Fruit fly (Drosophila melanogaster) whole organism, pupa: ENCODE results near the gene morgue.
A peak's percentile ranks its signal among the peaks of the same experiment; 100 is the strongest.

Source experiments
- CG10348 ChIP-seq: fragments of 200-800 bp; sonication (Bioruptor generic); IDR thresholded peaks from 2 replicates; pipeline ENCODE4 v1.3.6; 2022; ENCODE audit warnings: missing biosample characterization, missing genetic modification characterization
- CG12605 ChIP-seq: fragments of 200-800 bp; sonication (Bioruptor generic); IDR thresholded peaks from 2 replicates; pipeline ENCODE4 v1.3.6; 2022; ENCODE audit warnings: missing biosample characterization, missing genetic modification characterization
- CG13204 ChIP-seq: fragments of 200-800 bp; sonication (Bioruptor generic); optimal IDR thresholded peaks from 2 replicates; lab custom pipeline; 2018; ENCODE audit warnings: missing biosample characterization, mild to moderate bottlenecking, missing genetic modification characterization, moderate library complexity
- CG14655 ChIP-seq: fragments of 200-800 bp; sonication (Bioruptor generic); optimal IDR thresholded peaks from 3 replicates; lab custom pipeline; 2017; ENCODE audit warnings: mild to moderate bottlenecking, missing biosample characterization, missing genetic modification reagents, missing genetic modification characterization
- CG15710 ChIP-seq: fragments of 200-800 bp; sonication (Bioruptor generic); optimal IDR thresholded peaks from 2 replicates; lab custom pipeline; 2018; ENCODE audit warnings: missing biosample characterization, mild to moderate bottlenecking, missing genetic modification characterization, moderate library complexity
- CG17806 ChIP-seq: fragments of 200-800 bp; sonication (Bioruptor generic); optimal IDR thresholded peaks from 2 replicates; lab custom pipeline; 2018; ENCODE audit warnings: missing biosample characterization, mild to moderate bottlenecking, missing genetic modification characterization, moderate library complexity
- CG32121 ChIP-seq: fragments of 200-800 bp; sonication (Bioruptor generic); IDR thresholded peaks from 2 replicates; pipeline ENCODE4 v1.3.6; 2022; ENCODE audit warnings: missing biosample characterization, missing genetic modification characterization
- CG34367 ChIP-seq: fragments of 200-800 bp; sonication (Bioruptor generic); optimal IDR thresholded peaks from 2 replicates; lab custom pipeline; 2018; ENCODE audit warnings: missing biosample characterization, mild to moderate bottlenecking, missing genetic modification characterization
- CG4496 ChIP-seq: fragments of 200-800 bp; sonication (Bioruptor generic); IDR thresholded peaks from 3 replicates; pipeline ENCODE4 v1.3.6; 2022; ENCODE audit warnings: missing biosample characterization, missing genetic modification characterization
- CG8159 ChIP-seq: fragments of 200-800 bp; sonication (Bioruptor generic); optimal IDR thresholded peaks from 3 replicates; lab custom pipeline; 2018; ENCODE audit warnings: missing biosample characterization, mild to moderate bottlenecking, missing genetic modification characterization, moderate library complexity
- CG8301 ChIP-seq: fragments of 200-800 bp; sonication (Bioruptor generic); optimal IDR thresholded peaks from 2 replicates; lab custom pipeline; 2018; ENCODE audit warnings: missing biosample characterization, mild to moderate bottlenecking, missing genetic modification characterization
- CG9948 ChIP-seq: fragments of 200-800 bp; sonication (Bioruptor generic); optimal IDR thresholded peaks from 2 replicates; lab custom pipeline; 2018; ENCODE audit warnings: missing biosample characterization, mild to moderate bottlenecking, missing genetic modification characterization, moderate library complexity
- D1 ChIP-seq: fragments of 200-800 bp; sonication (Bioruptor generic); optimal IDR thresholded peaks from 2 replicates; lab custom pipeline; 2018; ENCODE audit warnings: missing biosample characterization, mild to moderate bottlenecking, missing genetic modification characterization, moderate library complexity
- EcR ChIP-seq: fragments of 200-800 bp; sonication (Bioruptor generic); optimal IDR thresholded peaks from 3 replicates; lab custom pipeline; 2019; ENCODE audit warnings: missing biosample characterization, missing genetic modification characterization, mild to moderate bottlenecking, moderate library complexity, missing genetic modification reagents
- Ets98B ChIP-seq: fragments of 200-800 bp; sonication (Bioruptor generic); IDR thresholded peaks from 2 replicates; pipeline ENCODE4 v1.3.6; 2022; ENCODE audit warnings: missing biosample characterization, missing genetic modification characterization
- Pif1A ChIP-seq: fragments of 200-800 bp; sonication (Bioruptor generic); optimal IDR thresholded peaks from 3 replicates; lab custom pipeline; 2016; ENCODE audit warnings: missing biosample characterization, missing genetic modification characterization
- Pif1B ChIP-seq: fragments of 200-800 bp; sonication (Bioruptor generic); optimal IDR thresholded peaks from 3 replicates; lab custom pipeline; 2016; ENCODE audit warnings: missing biosample characterization, missing genetic modification characterization
- Snoo ChIP-seq: fragments of 200-800 bp; sonication (Bioruptor generic); optimal IDR thresholded peaks from 3 replicates; lab custom pipeline; 2017; ENCODE audit warnings: missing biosample characterization, mild to moderate bottlenecking, missing genetic modification characterization, inconsistent platforms
- fd96Ca ChIP-seq: fragments of 200-800 bp; sonication (Bioruptor generic); IDR thresholded peaks from 3 replicates; pipeline ENCODE4 v1.3.6; 2022; ENCODE audit warnings: missing biosample characterization, missing genetic modification characterization
- gl ChIP-seq: fragments of 200-800 bp; sonication (Bioruptor generic); optimal IDR thresholded peaks from 2 replicates; lab custom pipeline; 2018; ENCODE audit warnings: missing biosample characterization, mild to moderate bottlenecking, missing genetic modification characterization
- rn ChIP-seq: fragments of 200-800 bp; sonication (Bioruptor generic); IDR thresholded peaks from 2 replicates; pipeline ENCODE4 v1.3.6; 2022; ENCODE audit warnings: missing biosample characterization, missing genetic modification characterization

morgue gene

dm6 chr2L:4418819-4419218, 25.7 kb downstream of the morgue start:
- TF ChIP-seq CG9948 (tag; lab: Kevin White, UChicago) (no peak), CG4496 (GFP tag; lab: Robert Waterston, UW) (0 out of 3 replicates have a peak, but pooled peaks have one; percentile 9), CG8301 (tag; lab: Kevin White, UChicago) (no peak), fd96Ca (GFP tag; lab: Robert Waterston, UW) (no peak)
- TF ChIP-seq, all 21 proteins: peak for 1

dm6 chr2L:4417982-4418381, 26.5 kb downstream of the morgue start:
- TF ChIP-seq CG17806 (tag; lab: Kevin White, UChicago) (no peak), CG12605 (GFP tag; lab: Robert Waterston, UW) (peak; percentile 49), fd96Ca (GFP tag; lab: Robert Waterston, UW) (peak; percentile 25; the same call in 1 of the 3 replicates), CG4496 (GFP tag; lab: Robert Waterston, UW) (peak; percentile 39; the same call in 1 of the 3 replicates), D1 (no peak)

- peak; percentile 35 for TF ChIP-seq CG8301 (tag; lab: Kevin White, UChicago)
- TF ChIP-seq fd96Ca (GFP tag; lab: Robert Waterston, UW), result 0 out of 3 replicates have a peak, but pooled peaks have one; percentile 32
- TF ChIP-seq CG15710 (tag; lab: Kevin White, UChicago), result peak; percentile 58
- TF ChIP-seq CG10348 (GFP tag; lab: Robert Waterston, UW), result no peak
- no peak for TF ChIP-seq CG13204 (GFP tag; lab: Kevin White, UChicago)
- no peak for TF ChIP-seq CG12605 (GFP tag; lab: Robert Waterston, UW)
- TF ChIP-seq CG4496 (GFP tag; lab: Robert Waterston, UW), result peak; percentile 64; the same call in 1 of the 3 replicates
- TF ChIP-seq rn (GFP tag; lab: Robert Waterston, UW), result no peak
- peak; percentile 0 for TF ChIP-seq Pif1A
- peak; percentile 56; the same call in 1 of the 2 replicates for TF ChIP-seq CG32121 (GFP tag; lab: Robert Waterston, UW)
- no peak for TF ChIP-seq Snoo (tag; lab: Kevin White, UChicago)
- TF ChIP-seq CG14655 (GFP tag; lab: Kevin White, UChicago), result peak; percentile 48
- no peak for TF ChIP-seq EcR (GFP tag; lab: Kevin White, UChicago)
- TF ChIP-seq CG34367, result peak; percentile 51
- TF ChIP-seq Ets98B (GFP tag; lab: Robert Waterston, UW), result peak; percentile 27; the same call in 1 of the 2 replicates
- no peak for TF ChIP-seq D1
- peak; percentile 52 for TF ChIP-seq CG9948 (tag; lab: Kevin White, UChicago)
- TF ChIP-seq gl (tag; lab: Kevin White, UChicago), result no peak
- TF ChIP-seq CG8159 (tag; lab: Kevin White, UChicago), result peak; percentile 74
- TF ChIP-seq Pif1B (GFP tag; lab: Kevin White, UChicago), result peak; percentile 5
- TF ChIP-seq CG17806 (tag; lab: Kevin White, UChicago), result peak; percentile 59
Measured at dm6 chr2L:4416903-4417302, 27.6 kb downstream of the morgue start.

dm6 chr2L:4416089-4416488, 28.4 kb downstream of the morgue start:
- TF ChIP-seq gl (tag; lab: Kevin White, UChicago) (no peak), CG8159 (tag; lab: Kevin White, UChicago) (peak; percentile 65), CG4496 (GFP tag; lab: Robert Waterston, UW) (peak; percentile 43; the same call in 1 of the 3 replicates), D1 (no peak), fd96Ca (GFP tag; lab: Robert Waterston, UW) (0 out of 3 replicates have a peak, but pooled peaks have one; percentile 35), CG15710 (tag; lab: Kevin White, UChicago) (peak; percentile 58), CG34367 (peak; percentile 23), Snoo (tag; lab: Kevin White, UChicago) (no peak), CG32121 (GFP tag; lab: Robert Waterston, UW) (peak; percentile 35), Pif1A (peak; percentile 50), CG14655 (GFP tag; lab: Kevin White, UChicago) (peak; percentile 54), rn (GFP tag; lab: Robert Waterston, UW) (no peak), Pif1B (GFP tag; lab: Kevin White, UChicago) (no peak)

DNA sequence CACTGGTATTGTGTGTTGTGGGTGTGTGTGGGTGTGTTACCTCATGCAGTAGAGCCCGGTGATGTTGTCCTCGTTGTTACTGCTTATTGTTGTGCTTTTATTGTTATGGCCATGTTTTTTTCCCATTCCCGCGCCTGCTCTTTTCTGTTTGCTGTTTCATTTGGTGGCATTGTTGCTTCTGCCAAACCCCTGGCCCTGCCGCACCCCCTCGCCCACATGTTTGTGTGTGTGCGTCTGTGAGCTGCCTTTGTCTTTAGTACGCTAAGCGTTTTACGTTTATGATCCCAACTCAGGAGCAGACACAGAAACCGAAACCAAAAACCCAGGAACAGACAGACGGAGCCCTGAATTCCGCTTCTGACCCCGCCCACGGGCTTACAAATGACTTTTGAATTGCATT, 30.4 kb downstream of the morgue start:
- TF ChIP-seq Snoo (tag; lab: Kevin White, UChicago) (no peak), CG4496 (GFP tag; lab: Robert Waterston, UW) (no peak), D1 (no peak), CG12605 (GFP tag; lab: Robert Waterston, UW) (no peak), CG13204 (GFP tag; lab: Kevin White, UChicago) (no peak), CG10348 (GFP tag; lab: Robert Waterston, UW) (no peak), Pif1A (no peak), CG34367 (no peak), gl (tag; lab: Kevin White, UChicago) (no peak)

DNA sequence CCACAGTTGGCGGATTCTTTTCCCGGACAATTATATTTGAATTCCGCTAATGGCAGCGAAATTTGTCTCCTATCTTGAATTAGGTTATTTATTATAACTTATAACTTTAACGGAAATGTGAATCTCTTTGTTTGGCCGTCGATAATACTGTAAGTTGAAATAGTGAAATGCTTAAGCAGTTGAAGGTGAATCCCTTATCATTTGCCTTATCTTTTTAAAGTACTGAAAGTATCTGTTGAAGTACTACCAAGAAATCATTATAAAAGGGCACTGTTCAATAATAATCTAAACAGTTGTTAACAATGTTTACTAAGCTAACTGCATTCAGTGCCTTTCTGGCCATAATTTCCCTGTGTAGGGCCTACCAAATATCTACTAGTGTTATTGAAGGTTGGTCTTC, 33.6 kb downstream of the morgue start, which contains the start of gene CG43055:
Gene CG43055, plus strand, starts transcription at position 301 of the 400 bp plus-strand sequence.
- TF ChIP-seq CG4496 (GFP tag; lab: Robert Waterston, UW), result no peak
- TF ChIP-seq CG10348 (GFP tag; lab: Robert Waterston, UW), result no peak
- no peak for TF ChIP-seq CG9948 (tag; lab: Kevin White, UChicago)
- no peak for TF ChIP-seq CG15710 (tag; lab: Kevin White, UChicago)
- no peak for TF ChIP-seq EcR (GFP tag; lab: Kevin White, UChicago)
- TF ChIP-seq CG17806 (tag; lab: Kevin White, UChicago), result no peak
- no peak for TF ChIP-seq rn (GFP tag; lab: Robert Waterston, UW)
- no peak for TF ChIP-seq Snoo (tag; lab: Kevin White, UChicago)
- TF ChIP-seq Pif1A, result no peak
